Fruit fly (Drosophila melanogaster) whole organism, embryonic: ENCODE results near the gene CG33293.

Source experiments
- ATbp ChIP-seq: fragments of 200-800 bp; sonication (Bioruptor generic); optimal IDR thresholded peaks from 2 replicates; lab custom pipeline; 2017; ENCODE audit warnings: missing biosample characterization, mild to moderate bottlenecking, missing genetic modification characterization, missing genetic modification reagents
- C15 ChIP-seq: fragments of 200-800 bp; sonication (Bioruptor generic); IDR thresholded peaks from 3 replicates; pipeline ENCODE4 v1.3.6; 2022; ENCODE audit warnings: missing biosample characterization, missing genetic modification characterization
- CG12071 ChIP-seq: fragments of 200-800 bp; sonication (Bioruptor generic); optimal IDR thresholded peaks from 3 replicates; lab custom pipeline; 2018; ENCODE audit warnings: missing biosample characterization, mild to moderate bottlenecking, missing genetic modification characterization
- CG13775 ChIP-seq: fragments of 200-800 bp; sonication (Bioruptor generic); optimal IDR thresholded peaks from 3 replicates; lab custom pipeline; 2017; ENCODE audit warnings: missing biosample characterization, mild to moderate bottlenecking, missing genetic modification characterization
- CG16863 ChIP-seq: fragments of 200-800 bp; sonication (Bioruptor generic); optimal IDR thresholded peaks from 3 replicates; lab custom pipeline; 2016; ENCODE audit warnings: missing biosample characterization, missing genetic modification characterization
- CG17829 ChIP-seq: fragments of 200-800 bp; optimal IDR thresholded peaks from 2 replicates; lab custom pipeline; 2019; ENCODE audit warnings: missing biosample characterization, mild to moderate bottlenecking, missing genetic modification characterization, moderate library complexity
- CG2678 ChIP-seq: fragments of 200-800 bp; sonication (Bioruptor generic); optimal IDR thresholded peaks from 3 replicates; lab custom pipeline; 2019; ENCODE audit warnings: missing biosample characterization, mild to moderate bottlenecking, missing genetic modification characterization, moderate library complexity
- CG3407 ChIP-seq: fragments of 200-800 bp; sonication (Bioruptor generic); optimal IDR thresholded peaks from 2 replicates; lab custom pipeline; 2018; ENCODE audit warnings: missing biosample characterization, mild to moderate bottlenecking, missing genetic modification characterization
- CG4404 ChIP-seq: fragments of 200-800 bp; sonication (Bioruptor generic); IDR thresholded peaks from 2 replicates; pipeline ENCODE4 v1.3.6; 2022; ENCODE audit warnings: missing biosample characterization, missing genetic modification characterization
- CG4424 ChIP-seq: fragments of 200-800 bp; sonication (Bioruptor generic); optimal IDR thresholded peaks from 3 replicates; lab custom pipeline; 2016; ENCODE audit warnings: missing biosample characterization, missing genetic modification characterization
- CG6175 ChIP-seq: fragments of 200-800 bp; sonication (Bioruptor generic); IDR thresholded peaks from 3 replicates; pipeline ENCODE4 v1.3.6; 2022; ENCODE audit warnings: missing biosample characterization, missing genetic modification characterization
- CG6254 ChIP-seq: fragments of 200-800 bp; sonication (Bioruptor generic); optimal IDR thresholded peaks from 3 replicates; lab custom pipeline; 2017; ENCODE audit warnings: mild to moderate bottlenecking, missing biosample characterization, missing genetic modification reagents, missing genetic modification characterization
- CG6272 ChIP-seq: fragments of 200-800 bp; sonication (Bioruptor generic); IDR thresholded peaks from 2 replicates; pipeline ENCODE4 v1.3.6; 2022; ENCODE audit warnings: missing biosample characterization, missing genetic modification characterization
- CG6791 ChIP-seq: fragments of 200-800 bp; sonication (Bioruptor generic); IDR thresholded peaks from 3 replicates; pipeline ENCODE4 v1.3.6; 2022; ENCODE audit warnings: missing biosample characterization, missing genetic modification characterization; ENCODE audit not compliant: partially characterized antibody
- CG6854 ChIP-seq: fragments of 200-800 bp; sonication (Bioruptor generic); optimal IDR thresholded peaks from 3 replicates; lab custom pipeline; 2017; ENCODE audit warnings: missing biosample characterization, mild to moderate bottlenecking, missing genetic modification characterization
- CG7271 ChIP-seq: fragments of 200-800 bp; sonication (Bioruptor generic); optimal IDR thresholded peaks from 2 replicates; lab custom pipeline; 2018; ENCODE audit warnings: missing biosample characterization, mild to moderate bottlenecking, missing genetic modification characterization, moderate library complexity
- CG8478 ChIP-seq: fragments of >200 bp; optimal IDR thresholded peaks from 2 replicates; lab custom pipeline; 2018
- CG8765 ChIP-seq: fragments of 200-800 bp; sonication (Bioruptor generic); IDR thresholded peaks from 2 replicates; pipeline ENCODE4 v1.3.6; 2022; ENCODE audit warnings: missing biosample characterization, missing genetic modification characterization
- Deaf1 ChIP-seq: fragments of 200-800 bp; optimal IDR thresholded peaks from 3 replicates; lab custom pipeline; 2019; ENCODE audit warnings: missing biosample characterization, mild to moderate bottlenecking, missing genetic modification characterization, moderate library complexity
- Dip2 ChIP-seq: fragments of 200-800 bp; sonication (Bioruptor generic); IDR thresholded peaks from 2 replicates; pipeline ENCODE4 v1.3.6; 2022; ENCODE audit warnings: missing biosample characterization, missing genetic modification characterization
- Doc2 ChIP-seq: fragments of 200-800 bp; sonication (Bioruptor generic); IDR thresholded peaks from 2 replicates; pipeline ENCODE4 v1.3.6; 2022; ENCODE audit warnings: missing biosample characterization, missing genetic modification characterization
- Dp ChIP-seq: fragments of 200-800 bp; sonication (Bioruptor generic); optimal IDR thresholded peaks from 2 replicates; lab custom pipeline; 2018; ENCODE audit warnings: missing biosample characterization, mild to moderate bottlenecking, missing genetic modification characterization, moderate library complexity
- ERR ChIP-seq: fragments of 200-800 bp; sonication (Bioruptor generic); optimal IDR thresholded peaks from 2 replicates; lab custom pipeline; 2016; ENCODE audit warnings: missing biosample characterization, missing genetic modification characterization
- HHEX ChIP-seq: fragments of 200-800 bp; sonication (Bioruptor generic); optimal IDR thresholded peaks from 3 replicates; lab custom pipeline; 2017; ENCODE audit warnings: missing biosample characterization, mild to moderate bottlenecking, missing genetic modification characterization, missing genetic modification reagents
- HLH54F ChIP-seq: fragments of 200-800 bp; sonication (Bioruptor generic); optimal IDR thresholded peaks from 3 replicates; lab custom pipeline; 2016; ENCODE audit warnings: missing biosample characterization, missing genetic modification characterization
- Kr ChIP-seq: fragments of 200-800 bp; sonication (Bioruptor generic); optimal IDR thresholded peaks from 2 replicates; lab custom pipeline; 2017; ENCODE audit warnings: missing biosample characterization, mild to moderate bottlenecking, missing genetic modification characterization
- Meics ChIP-seq: fragments of 200-800 bp; sonication (Bioruptor generic); optimal IDR thresholded peaks from 2 replicates; lab custom pipeline; 2017; ENCODE audit warnings: missing biosample characterization, mild to moderate bottlenecking, missing genetic modification characterization
- Mes4 ChIP-seq: fragments of 200-800 bp; sonication (Bioruptor generic); optimal IDR thresholded peaks from 2 replicates; lab custom pipeline; 2016; ENCODE audit warnings: missing biosample characterization, missing genetic modification characterization
- Nf-YC ChIP-seq: fragments of 200-800 bp; optimal IDR thresholded peaks from 3 replicates; lab custom pipeline; 2019; ENCODE audit warnings: missing biosample characterization, mild to moderate bottlenecking, missing genetic modification characterization, moderate library complexity
- Oaz ChIP-seq: fragments of 200-800 bp; sonication (Bioruptor generic); IDR thresholded peaks from 2 replicates; pipeline ENCODE4 v1.3.6; 2022; ENCODE audit warnings: missing biosample characterization, missing genetic modification characterization
- Ravus ChIP-seq: fragments of 200-800 bp; sonication (Bioruptor generic); IDR thresholded peaks from 2 replicates; pipeline ENCODE4 v1.3.6; 2022; ENCODE audit warnings: missing biosample characterization, missing genetic modification characterization
- Vsx1 ChIP-seq: fragments of 200-800 bp; sonication (Bioruptor generic); optimal IDR thresholded peaks from 2 replicates; lab custom pipeline; 2017; ENCODE audit warnings: missing biosample characterization, mild to moderate bottlenecking, missing genetic modification characterization, missing genetic modification reagents
- YL-1 ChIP-seq: fragments of 200-800 bp; sonication (Bioruptor generic); optimal IDR thresholded peaks from 3 replicates; lab custom pipeline; 2017; ENCODE audit warnings: missing biosample characterization, mild to moderate bottlenecking, missing genetic modification characterization
- abd-A ChIP-seq: fragments of 200-800 bp; sonication (Bioruptor generic); optimal IDR thresholded peaks from 3 replicates; lab custom pipeline; 2019; ENCODE audit warnings: missing biosample characterization, mild to moderate bottlenecking, missing genetic modification characterization, moderate library complexity
- en ChIP-seq: fragments of 200-800 bp; sonication (Bioruptor generic); optimal IDR thresholded peaks from 2 replicates; lab custom pipeline; 2016; ENCODE audit warnings: missing biosample characterization, missing genetic modification characterization
- ewg ChIP-seq: fragments of 200-800 bp; sonication (Bioruptor generic); optimal IDR thresholded peaks from 3 replicates; lab custom pipeline; 2017; ENCODE audit warnings: mild to moderate bottlenecking, missing biosample characterization, missing genetic modification reagents, missing genetic modification characterization
- ftz-f1 ChIP-seq: fragments of 200-800 bp; sonication (Bioruptor generic); optimal IDR thresholded peaks from 2 replicates; lab custom pipeline; 2016; ENCODE audit warnings: missing biosample characterization, missing genetic modification characterization
- gro ChIP-seq: fragments of 200-800 bp; sonication (Bioruptor generic); optimal IDR thresholded peaks from 2 replicates; lab custom pipeline; 2016; ENCODE audit warnings: missing biosample characterization, missing genetic modification characterization
- hkb ChIP-seq, 2 experiments: fragments of 200-800 bp in 1 of 2; fragments of >200 bp in 1 of 2; sonication (Bioruptor generic) in 1 of 2; IDR thresholded peaks in 1 of 2; optimal IDR thresholded peaks in 1 of 2; 2 replicates each; pipeline versions ENCODE4 v1.3.6 to Lab custom; 2017 to 2022; ENCODE audit warnings: missing biosample characterization in 1 of 2, missing genetic modification characterization in 1 of 2
- hth ChIP-seq: fragments of >200 bp; optimal IDR thresholded peaks from 2 replicates; lab custom pipeline; 2017; ENCODE audit warnings: inconsistent platforms
- lbe ChIP-seq: fragments of 200-800 bp; sonication (Bioruptor generic); optimal IDR thresholded peaks from 2 replicates; lab custom pipeline; 2016; ENCODE audit warnings: missing biosample characterization, mild to moderate bottlenecking, missing genetic modification characterization
- lmd ChIP-seq: fragments of 200-800 bp; sonication (Bioruptor generic); IDR thresholded peaks from 2 replicates; pipeline ENCODE4 v1.3.6; 2022; ENCODE audit warnings: missing biosample characterization, missing genetic modification characterization
- pb ChIP-seq: fragments of 200-800 bp; sonication (Bioruptor generic); optimal IDR thresholded peaks from 3 replicates; lab custom pipeline; 2016; ENCODE audit warnings: missing biosample characterization, missing genetic modification characterization
- phol ChIP-seq: fragments of 200-800 bp; sonication (Bioruptor generic); optimal IDR thresholded peaks from 3 replicates; lab custom pipeline; 2018; ENCODE audit warnings: missing biosample characterization, mild to moderate bottlenecking, missing genetic modification characterization, moderate library complexity
- pum ChIP-seq: fragments of 200-800 bp; sonication (Bioruptor generic); optimal IDR thresholded peaks from 2 replicates; lab custom pipeline; 2016; ENCODE audit warnings: missing biosample characterization, missing genetic modification characterization
- schlank ChIP-seq: fragments of 200-800 bp; sonication (Bioruptor generic); optimal IDR thresholded peaks from 2 replicates; lab custom pipeline; 2018; ENCODE audit warnings: missing biosample characterization, mild to moderate bottlenecking, missing genetic modification characterization
- twi ChIP-seq: fragments of 200-800 bp; optimal IDR thresholded peaks from 2 replicates; lab custom pipeline; 2019; ENCODE audit warnings: missing biosample characterization, mild to moderate bottlenecking, missing genetic modification characterization, moderate library complexity
- unc-4 ChIP-seq: fragments of 200-800 bp; sonication (Bioruptor generic); IDR thresholded peaks from 2 replicates; pipeline ENCODE4 v1.3.6; 2022; ENCODE audit warnings: missing biosample characterization, missing genetic modification characterization; ENCODE audit not compliant: partially characterized antibody
- vfl ChIP-seq: fragments of 200-800 bp; sonication (Bioruptor generic); optimal IDR thresholded peaks from 2 replicates; lab custom pipeline; 2016; ENCODE audit warnings: missing biosample characterization, missing genetic modification characterization
- zfh1 ChIP-seq: fragments of 200-800 bp; sonication (Bioruptor generic); IDR thresholded peaks from 3 replicates; pipeline ENCODE4 v1.3.6; 2022; ENCODE audit warnings: missing biosample characterization, missing genetic modification characterization

CG33293 gene

DNA sequence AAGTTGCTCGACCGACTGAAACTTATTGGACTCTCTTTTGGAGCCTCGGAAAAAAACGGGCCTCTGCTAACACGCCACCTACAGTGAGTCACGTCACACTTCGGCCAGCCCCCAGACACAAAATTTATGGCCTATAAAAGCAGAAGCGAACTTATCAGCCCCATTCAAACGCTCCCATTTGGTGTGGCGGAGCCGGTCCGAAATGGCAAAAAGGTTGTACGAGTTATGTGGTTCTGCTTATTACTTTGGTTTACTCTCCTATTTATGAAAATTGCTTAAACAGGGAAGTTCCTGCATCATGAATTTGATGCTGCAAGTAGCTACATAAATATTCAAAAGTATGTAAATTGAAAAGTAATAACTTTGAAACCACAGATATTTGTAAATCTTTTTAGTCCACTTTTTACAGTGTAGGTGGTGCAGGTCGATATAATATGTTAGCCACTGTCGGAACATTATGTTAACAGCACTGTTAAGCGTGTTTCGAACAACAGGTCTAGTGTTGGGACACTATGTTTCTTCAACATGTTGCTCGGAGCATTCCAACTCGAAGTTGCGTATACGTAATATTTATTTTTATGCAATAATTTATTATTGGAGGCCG lies 42.9 kb upstream of the CG33293 start (continued):
- peak; percentile 78 for TF ChIP-seq Deaf1 (tag; lab: Kevin White, UChicago)
- TF ChIP-seq CG6272 (GFP tag; lab: Robert Waterston, UW): peak; percentile 67
- TF ChIP-seq Doc2 (GFP tag; lab: Robert Waterston, UW): 0 out of 2 replicates have a peak, but pooled peaks have one; percentile 40
- TF ChIP-seq Ravus: no peak; the same call in 1 of the 2 replicates
- TF ChIP-seq hth: no peak
- TF ChIP-seq lmd: peak; percentile 89
- no peak for TF ChIP-seq unc-4
- TF ChIP-seq CG6254 (GFP tag; lab: Kevin White, UChicago): peak; percentile 82
- peak; percentile 78 for TF ChIP-seq ewg (GFP tag; lab: Kevin White, UChicago)
- TF ChIP-seq ftz-f1 (GFP tag; lab: Kevin White, UChicago): peak; percentile 26
- TF ChIP-seq schlank (tag; lab: Kevin White, UChicago): peak; percentile 74
- peak; percentile 89 for TF ChIP-seq CG6175 (GFP tag; lab: Robert Waterston, UW)
- TF ChIP-seq Kr: no peak
- TF ChIP-seq zfh1 (GFP tag; lab: Robert Waterston, UW): peak; percentile 77
- peak; percentile 70 for TF ChIP-seq twi
- TF ChIP-seq CG2678 (tag; lab: Kevin White, UChicago): peak; percentile 96
- peak; percentile 88 for TF ChIP-seq ERR
- peak; percentile 95 for TF ChIP-seq Meics (GFP tag; lab: Kevin White, UChicago)
- TF ChIP-seq CG13775 (GFP tag; lab: Kevin White, UChicago): peak; percentile 90
- TF ChIP-seq CG7271 (tag; lab: Kevin White, UChicago): no peak
- peak; percentile 82 for TF ChIP-seq Mes4 (GFP tag; lab: Kevin White, UChicago)
- TF ChIP-seq YL-1 (GFP tag; lab: Kevin White, UChicago): peak; percentile 78
- peak; percentile 91 for TF ChIP-seq phol
- no peak for TF ChIP-seq Dip2 (GFP tag; lab: Robert Waterston, UW)
- TF ChIP-seq HLH54F (GFP tag; lab: Kevin White, UChicago): peak; percentile 92
- TF ChIP-seq CG4404 (GFP tag; lab: Robert Waterston, UW): peak; percentile 65
- TF ChIP-seq hkb (optimal IDR thresholded peaks at IDR 0.05; lab: Kevin White, UChicago): no peak
- peak; percentile 76 for TF ChIP-seq hkb (GFP tag; IDR thresholded peaks at IDR 0.05; lab: Robert Waterston, UW)
- TF ChIP-seq CG6854: peak; percentile 91
- TF ChIP-seq lbe (GFP tag; lab: Kevin White, UChicago): peak; percentile 54
- TF ChIP-seq ATbp (GFP tag; lab: Kevin White, UChicago): peak; percentile 89
- TF ChIP-seq HHEX (GFP tag; lab: Kevin White, UChicago): peak; percentile 93
- TF ChIP-seq CG12071: peak; percentile 92
- TF ChIP-seq pum: peak; percentile 91
- peak; percentile 90 for TF ChIP-seq en (GFP tag; lab: Kevin White, UChicago)
- TF ChIP-seq CG17829 (tag; lab: Kevin White, UChicago): peak; percentile 92
- peak; percentile 83 for TF ChIP-seq CG3407 (GFP tag; lab: Kevin White, UChicago)
- peak; percentile 86 for TF ChIP-seq Nf-YC (tag; lab: Kevin White, UChicago)
- TF ChIP-seq CG8478 (lab: Kevin White, UChicago): no peak
- no peak for TF ChIP-seq Dp (GFP tag; lab: Kevin White, UChicago)
- peak; percentile 73 for TF ChIP-seq Oaz (GFP tag; lab: Robert Waterston, UW)
- TF ChIP-seq Vsx1: peak; percentile 80
- TF ChIP-seq CG16863 (GFP tag; lab: Kevin White, UChicago): peak; percentile 89
- TF ChIP-seq CG4424 (GFP tag; lab: Kevin White, UChicago): peak; percentile 89
- TF ChIP-seq abd-A (tag; lab: Kevin White, UChicago): peak; percentile 100
- peak; percentile 97 for TF ChIP-seq gro (GFP tag; lab: Kevin White, UChicago)
- no peak for TF ChIP-seq CG6791 (GFP tag; lab: Robert Waterston, UW)
- TF ChIP-seq vfl: peak; percentile 78
- 0 out of 3 replicates have a peak, but pooled peaks have one; percentile 68 for TF ChIP-seq C15 (GFP tag; lab: Robert Waterston, UW)
- TF ChIP-seq CG8765 (GFP tag; lab: Robert Waterston, UW): peak; percentile 63; the same call in 1 of the 2 replicates
- TF ChIP-seq pb: peak; percentile 85
